Fruit fly (Drosophila melanogaster): ENCODE measurements around the gene CG33500.

dm6 chr3L:11488264-11488663, 20.2 kb upstream of the CG33500 start:
- no peak for TF ChIP-seq cyc (GFP tag; optimal IDR thresholded peaks at IDR 0.05)
- no peak for TF ChIP-seq CG16779 (tag; optimal IDR thresholded peaks at IDR 0.05)
- no peak for TF ChIP-seq salr (GFP tag; optimal IDR thresholded peaks at IDR 0.05)
- no peak for TF ChIP-seq CG31627 (GFP tag; optimal IDR thresholded peaks at IDR 0.05)
- TF ChIP-seq Lpt (GFP tag; optimal IDR thresholded peaks at IDR 0.05) = no peak
- no peak for TF ChIP-seq topi (GFP tag; optimal IDR thresholded peaks at IDR 0.05)
- TF ChIP-seq CG4318 (GFP tag; optimal IDR thresholded peaks at IDR 0.05) = no peak
- TF ChIP-seq Sox14 (GFP tag; optimal IDR thresholded peaks at IDR 0.05) = no peak
- no peak for TF ChIP-seq OdsH (GFP tag; optimal IDR thresholded peaks at IDR 0.05)
- no peak for TF ChIP-seq Hr38 (GFP tag; optimal IDR thresholded peaks at IDR 0.05)
- no peak for TF ChIP-seq Sox102F (GFP tag; optimal IDR thresholded peaks at IDR 0.05)
- TF ChIP-seq Hr39 (GFP tag; optimal IDR thresholded peaks at IDR 0.05) = no peak
- no peak for TF ChIP-seq CG6808 (GFP tag; optimal IDR thresholded peaks at IDR 0.05)
- no peak for TF ChIP-seq Eip75B (GFP tag; optimal IDR thresholded peaks at IDR 0.05)
